Fruit fly (Drosophila melanogaster): ENCODE results near the gene CG14810.

The CG14810 gene

DNA sequence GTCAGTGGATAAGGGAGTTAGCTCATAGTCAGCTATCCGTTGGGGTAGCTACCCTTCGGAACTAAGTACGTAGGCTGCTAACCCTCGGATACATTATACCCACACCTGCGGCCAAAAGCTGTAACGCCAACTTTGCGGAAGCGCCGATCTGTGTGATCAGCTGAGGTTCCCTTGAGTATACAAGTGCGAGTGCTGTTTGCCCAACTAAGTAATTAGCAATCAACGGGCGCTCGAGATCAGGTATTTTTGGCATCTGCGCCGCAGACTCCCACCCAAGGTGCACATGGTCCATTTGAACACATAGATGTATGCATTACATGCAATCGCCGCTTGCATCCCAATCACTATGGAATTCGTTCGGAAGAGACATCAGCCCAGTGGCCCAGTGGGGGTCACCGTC lies 33.9 kb upstream of the CG14810 start (continued):
- peak; percentile 43 for TF ChIP-seq pfk (GFP tag; optimal IDR thresholded peaks at IDR 0.05)
- peak; percentile 47 for TF ChIP-seq CG12219 (GFP tag; optimal IDR thresholded peaks at IDR 0.05)
- TF ChIP-seq gt (GFP tag; IDR thresholded peaks at IDR 0.05) = no peak
- TF ChIP-seq bigmax (GFP tag; optimal IDR thresholded peaks at IDR 0.05) = peak; percentile 4
- TF ChIP-seq CG11504 (tag; optimal IDR thresholded peaks at IDR 0.05) = peak; percentile 30
- TF ChIP-seq fu2 (GFP tag; optimal IDR thresholded peaks at IDR 0.05) = no peak
- TF ChIP-seq odd (GFP tag; optimal IDR thresholded peaks at IDR 0.05) = peak; percentile 68
- TF ChIP-seq YL-1 (GFP tag; optimal IDR thresholded peaks at IDR 0.05) = peak; percentile 36
- TF ChIP-seq dysf (GFP tag; IDR thresholded peaks at IDR 0.05) = peak; percentile 65; the same call in 1 of the 3 replicates
- TF ChIP-seq sob (GFP tag; IDR thresholded peaks at IDR 0.05) = peak; percentile 85
- peak; percentile 26 for TF ChIP-seq CG10147 (GFP tag; optimal IDR thresholded peaks at IDR 0.05)
- peak; percentile 72 for TF ChIP-seq bab2 (GFP tag; optimal IDR thresholded peaks at IDR 0.05)
- no peak for TF ChIP-seq CG11723 (GFP tag; optimal IDR thresholded peaks at IDR 0.05)
- TF ChIP-seq CG30403 (GFP tag; optimal IDR thresholded peaks at IDR 0.05) = peak; percentile 8
- TF ChIP-seq CG6683 (GFP tag; optimal IDR thresholded peaks at IDR 0.05) = peak; percentile 82
- TF ChIP-seq CG12071 (GFP tag; optimal IDR thresholded peaks at IDR 0.05) = peak; percentile 84

dm6 chrX:1849914-1850313 lies 29.8 kb upstream of the CG14810 start:
- TF ChIP-seq Sox100B (GFP tag; optimal IDR thresholded peaks at IDR 0.05) (peak; percentile 81), tin (GFP tag; optimal IDR thresholded peaks at IDR 0.05) (peak; percentile 67), cas (GFP tag; IDR thresholded peaks at IDR 0.05) (peak; percentile 48; the same call in 1 of the 2 replicates), CG8944 (GFP tag; optimal IDR thresholded peaks at IDR 0.05) (peak; percentile 43), CG17361 (GFP tag; IDR thresholded peaks at IDR 0.05) (peak; percentile 82), CG10654 (GFP tag; optimal IDR thresholded peaks at IDR 0.05) (peak; percentile 67), CG8478 (optimal IDR thresholded peaks at IDR 0.05) (no peak), CG7556 (GFP tag; optimal IDR thresholded peaks at IDR 0.05) (peak; percentile 90), Hr78 (GFP tag; optimal IDR thresholded peaks at IDR 0.05) (peak in 1 of 2 experiments; percentile 58), phol (tag; optimal IDR thresholded peaks at IDR 0.05) (peak; percentile 81), hth (optimal IDR thresholded peaks at IDR 0.05) (no peak), fru (optimal IDR thresholded peaks at IDR 0.05) (no peak), bsh (GFP tag; optimal IDR thresholded peaks at IDR 0.05) (peak in 1 of 2 experiments; percentile 82), chn (GFP tag; optimal IDR thresholded peaks at IDR 0.05) (peak; percentile 65), Ravus (GFP tag; IDR thresholded peaks at IDR 0.05) (peak; percentile 39; the same call in 1 of the 2 replicates), Elba2 (GFP tag; optimal IDR thresholded peaks at IDR 0.05) (no peak), CG11247 (GFP tag; IDR thresholded peaks at IDR 0.05) (peak; percentile 77), ase (GFP tag; IDR thresholded peaks at IDR 0.05) (peak; percentile 59; the same call in 2 of the 3 replicates), CG11504 (tag; optimal IDR thresholded peaks at IDR 0.05) (peak; percentile 89), CG14965 (GFP tag; optimal IDR thresholded peaks at IDR 0.05; ENCODE audit: borderline replicate concordance) (no peak), CG17912 (GFP tag; optimal IDR thresholded peaks at IDR 0.05) (peak; percentile 16), CG1024 (GFP tag; IDR thresholded peaks at IDR 0.05) (no peak), CG4404 (GFP tag; IDR thresholded peaks at IDR 0.05) (peak; percentile 41; the same call in 1 of the 2 replicates), nmo (GFP tag; optimal IDR thresholded peaks at IDR 0.05) (peak; percentile 84), CG15514 (GFP tag; optimal IDR thresholded peaks at IDR 0.05) (peak; percentile 85), CG30403 (GFP tag; optimal IDR thresholded peaks at IDR 0.05) (peak; percentile 88), ro (GFP tag; IDR thresholded peaks at IDR 0.05) (no peak), CG1603 (tag; optimal IDR thresholded peaks at IDR 0.05) (peak; percentile 80), dmrt99B (tag; optimal IDR thresholded peaks at IDR 0.05) (peak; percentile 86), CG31441 (GFP tag; IDR thresholded peaks at IDR 0.05) (peak; percentile 80), ssp (GFP tag; IDR thresholded peaks at IDR 0.05) (peak; percentile 43), CG3163 (GFP tag; optimal IDR thresholded peaks at IDR 0.05) (peak; percentile 29), CG2199 (GFP tag; IDR thresholded peaks at IDR 0.05) (no peak), HmgD (GFP tag; optimal IDR thresholded peaks at IDR 0.05) (no peak), org-1 (GFP tag; optimal IDR thresholded peaks at IDR 0.05) (peak; percentile 85), sisA (GFP tag; IDR thresholded peaks at IDR 0.05) (peak; percentile 64), H2.0 (GFP tag; IDR thresholded peaks at IDR 0.05) (peak; percentile 74)

All from whole organism, embryonic.